Worm (Caenorhabditis elegans): ENCODE measurements around the gene hst-1.

- TF ChIP-seq med-1 (GFP tag; optimal IDR thresholded peaks at IDR 0.05; ENCODE audit: insufficient read depth), result no peak
- TF ChIP-seq cog-1 (tag; optimal IDR thresholded peaks at IDR 0.05), result no peak
- TF ChIP-seq ref-1 (GFP tag; conservative IDR thresholded peaks at IDR 0.05), result no peak
- no peak for TF ChIP-seq flt-1 (GFP tag; IDR thresholded peaks at IDR 0.05)
- no peak for TF ChIP-seq klf-2 (GFP tag; conservative IDR thresholded peaks at IDR 0.05)
- no peak for TF ChIP-seq ztf-23 (GFP tag; IDR thresholded peaks at IDR 0.05)
These were observed 33.2 kb downstream of the hst-1 start, which contains the start of gene C49C8.6 for ce11 chrIV:8658122-8658521.

Measured in whole organism, midembryonic.